Fruit fly (Drosophila melanogaster) whole organism, embryonic: ENCODE measurements around the gene Tgt.

Experiments
- Atf6 ChIP-seq: fragments of 200-800 bp; sonication (Bioruptor generic); IDR thresholded peaks from 2 replicates; pipeline ENCODE4 v1.3.6; 2022; ENCODE audit warnings: missing biosample characterization, missing genetic modification characterization
- CG10321 ChIP-seq: fragments of 200-800 bp; sonication (Bioruptor generic); IDR thresholded peaks from 2 replicates; pipeline ENCODE4 v1.3.6; 2022; ENCODE audit warnings: missing biosample characterization, missing genetic modification characterization
- CG11085 ChIP-seq: fragments of 200-800 bp; sonication (Bioruptor generic); IDR thresholded peaks from 2 replicates; pipeline ENCODE4 v1.3.6; 2022; ENCODE audit warnings: missing biosample characterization, missing genetic modification characterization
- CG11560 ChIP-seq: fragments of 200-800 bp; sonication (Bioruptor generic); IDR thresholded peaks from 3 replicates; pipeline ENCODE4 v1.3.6; 2022; ENCODE audit warnings: missing biosample characterization, missing genetic modification characterization
- CG11696 ChIP-seq: fragments of 200-800 bp; sonication (Bioruptor generic); IDR thresholded peaks from 2 replicates; pipeline ENCODE4 v1.3.6; 2022; ENCODE audit warnings: missing biosample characterization, missing genetic modification characterization
- CG12236 ChIP-seq: fragments of 200-800 bp; sonication (Bioruptor generic); optimal IDR thresholded peaks from 2 replicates; lab custom pipeline; 2016; ENCODE audit warnings: missing biosample characterization, missing genetic modification characterization
- CG12744 ChIP-seq: fragments of 200-800 bp; sonication (Bioruptor generic); optimal IDR thresholded peaks from 2 replicates; lab custom pipeline; 2016; ENCODE audit warnings: missing biosample characterization, missing genetic modification characterization
- CG13123 ChIP-seq: fragments of 200-800 bp; sonication (Bioruptor generic); optimal IDR thresholded peaks from 2 replicates; lab custom pipeline; 2016; ENCODE audit warnings: missing biosample characterization, missing genetic modification characterization
- CG13624 ChIP-seq: fragments of 200-800 bp; sonication (Bioruptor generic); optimal IDR thresholded peaks from 2 replicates; lab custom pipeline; 2016; ENCODE audit warnings: missing biosample characterization, missing genetic modification characterization
- CG13775 ChIP-seq: fragments of 200-800 bp; sonication (Bioruptor generic); optimal IDR thresholded peaks from 3 replicates; lab custom pipeline; 2017; ENCODE audit warnings: missing biosample characterization, mild to moderate bottlenecking, missing genetic modification characterization
- CG14965 ChIP-seq: fragments of 200-800 bp; sonication (Bioruptor generic); optimal IDR thresholded peaks from 2 replicates; lab custom pipeline; 2016; ENCODE audit warnings: missing biosample characterization, missing genetic modification characterization, borderline replicate concordance
- CG17568 ChIP-seq: fragments of 200-800 bp; sonication (Bioruptor generic); optimal IDR thresholded peaks from 2 replicates; lab custom pipeline; 2018; ENCODE audit warnings: missing biosample characterization, mild to moderate bottlenecking, missing genetic modification characterization, moderate library complexity
- CG18262 ChIP-seq: fragments of 200-800 bp; optimal IDR thresholded peaks from 3 replicates; lab custom pipeline; 2019; ENCODE audit warnings: missing biosample characterization, mild to moderate bottlenecking, missing genetic modification characterization, moderate library complexity
- CG18619 ChIP-seq: fragments of 200-800 bp; sonication (Bioruptor generic); optimal IDR thresholded peaks from 3 replicates; lab custom pipeline; 2017; ENCODE audit warnings: missing biosample characterization, mild to moderate bottlenecking, missing genetic modification characterization
- CG18764 ChIP-seq: fragments of 200-800 bp; sonication (Bioruptor generic); optimal IDR thresholded peaks from 3 replicates; lab custom pipeline; 2016; ENCODE audit warnings: missing biosample characterization, missing genetic modification characterization
- CG31365 ChIP-seq: fragments of 200-800 bp; sonication (Bioruptor generic); optimal IDR thresholded peaks from 2 replicates; lab custom pipeline; 2018; ENCODE audit warnings: missing biosample characterization, mild to moderate bottlenecking, missing genetic modification characterization
- CG31388 ChIP-seq: fragments of 200-800 bp; sonication (Bioruptor generic); optimal IDR thresholded peaks from 2 replicates; lab custom pipeline; 2016; ENCODE audit warnings: missing biosample characterization, missing genetic modification characterization
- CG3407 ChIP-seq: fragments of 200-800 bp; sonication (Bioruptor generic); optimal IDR thresholded peaks from 2 replicates; lab custom pipeline; 2018; ENCODE audit warnings: missing biosample characterization, mild to moderate bottlenecking, missing genetic modification characterization
- CG4424 ChIP-seq: fragments of 200-800 bp; sonication (Bioruptor generic); optimal IDR thresholded peaks from 3 replicates; lab custom pipeline; 2016; ENCODE audit warnings: missing biosample characterization, missing genetic modification characterization
- CG7928 ChIP-seq: fragments of 200-800 bp; sonication (Bioruptor generic); optimal IDR thresholded peaks from 2 replicates; lab custom pipeline; 2017; ENCODE audit warnings: missing biosample characterization, mild to moderate bottlenecking, missing genetic modification characterization
- CG7963 ChIP-seq: fragments of 200-800 bp; sonication (Bioruptor generic); IDR thresholded peaks from 3 replicates; pipeline ENCODE4 v1.3.6; 2022; ENCODE audit warnings: missing biosample characterization, missing genetic modification characterization; ENCODE audit not compliant: partially characterized antibody
- CG9215 ChIP-seq: fragments of 200-800 bp; sonication (Bioruptor generic); IDR thresholded peaks from 2 replicates; pipeline ENCODE4 v1.3.6; 2022; ENCODE audit warnings: missing biosample characterization, missing genetic modification characterization
- CG9609 ChIP-seq: fragments of 200-800 bp; sonication (Bioruptor generic); optimal IDR thresholded peaks from 3 replicates; lab custom pipeline; 2016; ENCODE audit warnings: missing biosample characterization, missing genetic modification characterization
- CG9727 ChIP-seq: fragments of 200-800 bp; sonication (Bioruptor generic); optimal IDR thresholded peaks from 3 replicates; lab custom pipeline; 2017; ENCODE audit warnings: missing biosample characterization, mild to moderate bottlenecking, missing genetic modification characterization
- CG9817 ChIP-seq: fragments of 200-800 bp; sonication (Bioruptor generic); optimal IDR thresholded peaks from 2 replicates; lab custom pipeline; 2018; ENCODE audit warnings: missing biosample characterization, mild to moderate bottlenecking, missing genetic modification characterization, moderate library complexity
- Chrac-16 ChIP-seq: fragments of 200-800 bp; sonication (Bioruptor generic); optimal IDR thresholded peaks from 3 replicates; lab custom pipeline; 2016; ENCODE audit warnings: missing biosample characterization, missing genetic modification characterization
- D ChIP-seq, 2 experiments: fragments of 200-800 bp in 1 of 2; fragments of >200 bp in 1 of 2; sonication (Bioruptor generic) in 1 of 2; optimal IDR thresholded peaks; 2 replicates in 1 of 2; 3 replicates in 1 of 2; lab custom pipeline; 2017; ENCODE audit warnings: mild to moderate bottlenecking in 1 of 2, missing biosample characterization in 1 of 2, missing genetic modification characterization in 1 of 2, missing genetic modification reagents in 1 of 2
- ERR ChIP-seq: fragments of 200-800 bp; sonication (Bioruptor generic); optimal IDR thresholded peaks from 2 replicates; lab custom pipeline; 2016; ENCODE audit warnings: missing biosample characterization, missing genetic modification characterization
- Ets65A ChIP-seq: fragments of 200-800 bp; sonication (Bioruptor generic); peaks from one replicate; lab custom pipeline; 2016; ENCODE audit warnings: missing biosample characterization, missing genetic modification characterization
- Fer3 ChIP-seq: fragments of 200-800 bp; sonication (Bioruptor generic); optimal IDR thresholded peaks from 2 replicates; lab custom pipeline; 2018; ENCODE audit warnings: missing biosample characterization, mild to moderate bottlenecking, missing genetic modification characterization, moderate library complexity
- Meics ChIP-seq: fragments of 200-800 bp; sonication (Bioruptor generic); optimal IDR thresholded peaks from 2 replicates; lab custom pipeline; 2017; ENCODE audit warnings: missing biosample characterization, mild to moderate bottlenecking, missing genetic modification characterization
- Oaz ChIP-seq: fragments of 200-800 bp; sonication (Bioruptor generic); IDR thresholded peaks from 2 replicates; pipeline ENCODE4 v1.3.6; 2022; ENCODE audit warnings: missing biosample characterization, missing genetic modification characterization
- Opbp ChIP-seq: fragments of 200-800 bp; sonication (Bioruptor generic); IDR thresholded peaks from 3 replicates; pipeline ENCODE4 v1.3.6; 2022; ENCODE audit warnings: missing biosample characterization, missing genetic modification characterization; ENCODE audit not compliant: partially characterized antibody
- ab ChIP-seq: fragments of 200-800 bp; sonication (Bioruptor generic); optimal IDR thresholded peaks from 2 replicates; lab custom pipeline; 2016; ENCODE audit warnings: missing biosample characterization, missing genetic modification characterization
- al ChIP-seq: fragments of 200-800 bp; sonication (Bioruptor generic); IDR thresholded peaks from 2 replicates; pipeline ENCODE4 v1.3.6; 2022; ENCODE audit warnings: missing biosample characterization, missing genetic modification characterization
- bigmax ChIP-seq: fragments of 200-800 bp; sonication (Bioruptor generic); optimal IDR thresholded peaks from 2 replicates; lab custom pipeline; 2018; ENCODE audit warnings: missing biosample characterization, mild to moderate bottlenecking, missing genetic modification characterization
- cato ChIP-seq: fragments of 200-800 bp; sonication (Bioruptor generic); optimal IDR thresholded peaks from 2 replicates; lab custom pipeline; 2016; ENCODE audit warnings: missing biosample characterization, missing genetic modification characterization, borderline replicate concordance
- caup ChIP-seq: fragments of 200-800 bp; sonication (Bioruptor generic); optimal IDR thresholded peaks from 3 replicates; lab custom pipeline; 2017; ENCODE audit warnings: missing biosample characterization, mild to moderate bottlenecking, missing genetic modification characterization, moderate library complexity; ENCODE audit not compliant: severe bottlenecking
- chm ChIP-seq: fragments of 200-800 bp; sonication (Bioruptor generic); IDR thresholded peaks from 2 replicates; pipeline ENCODE4 v1.3.6; 2022; ENCODE audit warnings: missing biosample characterization, missing genetic modification characterization
- hbn ChIP-seq: fragments of 200-800 bp; sonication (Bioruptor generic); IDR thresholded peaks from 2 replicates; pipeline ENCODE4 v1.3.6; 2022; ENCODE audit warnings: missing biosample characterization, missing genetic modification characterization; ENCODE audit not compliant: partially characterized antibody
- jumu ChIP-seq: fragments of 200-800 bp; sonication (Bioruptor generic); optimal IDR thresholded peaks from 3 replicates; lab custom pipeline; 2016; ENCODE audit warnings: missing biosample characterization, missing genetic modification characterization
- peb ChIP-seq: fragments of 200-800 bp; sonication (Bioruptor generic); IDR thresholded peaks from 2 replicates; pipeline ENCODE4 v1.3.6; 2022; ENCODE audit warnings: missing biosample characterization, missing genetic modification characterization
- psq ChIP-seq: fragments of 200-800 bp; sonication (Bioruptor generic); optimal IDR thresholded peaks from 2 replicates; lab custom pipeline; 2017; ENCODE audit warnings: missing biosample characterization, missing genetic modification characterization
- scrt ChIP-seq: fragments of 200-800 bp; sonication (Bioruptor generic); optimal IDR thresholded peaks from 2 replicates; lab custom pipeline; 2018; ENCODE audit warnings: missing biosample characterization, mild to moderate bottlenecking, missing genetic modification characterization, moderate library complexity
- seq ChIP-seq: fragments of 200-800 bp; sonication (Bioruptor generic); IDR thresholded peaks from 2 replicates; pipeline ENCODE4 v1.3.6; 2022; ENCODE audit warnings: missing biosample characterization, missing genetic modification characterization
- slbo ChIP-seq: fragments of 200-800 bp; sonication (Bioruptor generic); IDR thresholded peaks from 2 replicates; pipeline ENCODE4 v1.3.6; 2022; ENCODE audit warnings: missing biosample characterization, missing genetic modification characterization
- tna ChIP-seq: fragments of 200-800 bp; sonication (Bioruptor generic); IDR thresholded peaks from 2 replicates; pipeline ENCODE4 v1.3.6; 2022; ENCODE audit warnings: missing biosample characterization, missing genetic modification characterization; ENCODE audit not compliant: partially characterized antibody
- unpg ChIP-seq: fragments of 200-800 bp; sonication (Bioruptor generic); optimal IDR thresholded peaks from 3 replicates; lab custom pipeline; 2018; ENCODE audit warnings: missing biosample characterization, mild to moderate bottlenecking, missing genetic modification characterization, moderate library complexity

The Tgt gene

dm6 chr2L:1144371-1145360 is 39.2 kb upstream of the Tgt start (continued):
- TF ChIP-seq CG18764 (GFP tag; lab: Kevin White, UChicago) (no peak), CG13624 (GFP tag; lab: Kevin White, UChicago) (peak; percentile 35), CG10321 (GFP tag; lab: Robert Waterston, UW) (no peak), ab (GFP tag; lab: Kevin White, UChicago) (no peak), CG13123 (GFP tag; lab: Kevin White, UChicago) (no peak), unpg (GFP tag; lab: Kevin White, UChicago) (peak; percentile 59), seq (0 out of 2 replicates have a peak, but pooled peaks have one; percentile 13), caup (peak; percentile 23), slbo (GFP tag; lab: Robert Waterston, UW) (peak; percentile 60), CG11696 (GFP tag; lab: Robert Waterston, UW) (no peak), CG7928 (GFP tag; lab: Kevin White, UChicago) (no peak), CG9215 (GFP tag; lab: Robert Waterston, UW) (no peak), CG11085 (GFP tag; lab: Robert Waterston, UW) (no peak), CG14965 (GFP tag; lab: Kevin White, UChicago) (no peak), Opbp (GFP tag; lab: Robert Waterston, UW) (no peak), CG9727 (peak; percentile 31), cato (no peak), CG3407 (GFP tag; lab: Kevin White, UChicago) (no peak), Fer3 (tag; lab: Kevin White, UChicago) (peak; percentile 58), Meics (GFP tag; lab: Kevin White, UChicago) (peak; percentile 55), CG13775 (GFP tag; lab: Kevin White, UChicago) (no peak), CG12236 (GFP tag; lab: Kevin White, UChicago) (no peak), scrt (GFP tag; lab: Kevin White, UChicago) (no peak), CG18619 (GFP tag; lab: Kevin White, UChicago) (peak; percentile 31), jumu (no peak), ERR (no peak), Ets65A (peak; percentile 92), CG11560 (tag; lab: Robert Waterston, UW) (no peak), CG9817 (tag; lab: Kevin White, UChicago) (peak; percentile 54), CG31388 (GFP tag; lab: Kevin White, UChicago) (no peak), CG7963 (GFP tag; lab: Robert Waterston, UW) (no peak), tna (GFP tag; lab: Robert Waterston, UW) (no peak), D (optimal IDR thresholded peaks at IDR 0.05; lab: Kevin White, UChicago) (no peak), D (GFP tag; optimal IDR thresholded peaks at IDR 0.05; lab: Kevin White, UChicago) (peak; percentile 54), CG17568 (GFP tag; lab: Kevin White, UChicago) (peak; percentile 9), psq (GFP tag; lab: Kevin White, UChicago) (no peak), chm (GFP tag; lab: Robert Waterston, UW) (no peak), CG9609 (GFP tag; lab: Kevin White, UChicago) (peak; percentile 37), CG18262 (tag; lab: Kevin White, UChicago) (peak; percentile 70), bigmax (GFP tag; lab: Kevin White, UChicago) (no peak), Chrac-16 (GFP tag; lab: Kevin White, UChicago) (peak; percentile 39), CG4424 (peak; percentile 55), hbn (no peak), CG12744 (GFP tag; lab: Kevin White, UChicago) (no peak), peb (no peak), Oaz (no peak), Atf6 (0 out of 2 replicates have a peak, but pooled peaks have one; percentile 30), al (GFP tag; lab: Robert Waterston, UW) (no peak), CG31365 (no peak)
